Fruit fly (Drosophila melanogaster): ENCODE measurements around the gene CASK.

Gene CASK

dm6 chr3R:21853618-21854573, 31.4 kb upstream of the CASK start (continued):
- TF ChIP-seq Ptx1 (GFP tag; IDR thresholded peaks at IDR 0.05) (0 out of 2 replicates have a peak, but pooled peaks have one; percentile 17), MTF-1 (GFP tag; optimal IDR thresholded peaks at IDR 0.05; ENCODE audit: borderline replicate concordance) (peak; percentile 15), Hand (GFP tag; optimal IDR thresholded peaks at IDR 0.05) (no peak), chm (GFP tag; IDR thresholded peaks at IDR 0.05) (peak; percentile 45), CG10543 (GFP tag; optimal IDR thresholded peaks at IDR 0.05) (peak; percentile 78), D (optimal IDR thresholded peaks at IDR 0.05) (no peak), D (GFP tag; optimal IDR thresholded peaks at IDR 0.05) (no peak), CG11695 (GFP tag; IDR thresholded peaks at IDR 0.05) (0 out of 3 replicates have a peak, but pooled peaks have one; percentile 7), Fer2 (tag; optimal IDR thresholded peaks at IDR 0.05) (no peak), vnd (GFP tag; IDR thresholded peaks at IDR 0.05; ENCODE audit: partially characterized antibody) (peak; percentile 26; the same call in 1 of the 3 replicates), CG2889 (GFP tag; IDR thresholded peaks at IDR 0.05) (no peak), CG2199 (GFP tag; IDR thresholded peaks at IDR 0.05) (peak; percentile 79; the same call in 2 of the 3 replicates), CG14860 (GFP tag; IDR thresholded peaks at IDR 0.05; ENCODE audit: partially characterized antibody) (no peak), exex (tag; optimal IDR thresholded peaks at IDR 0.05) (peak; percentile 54), Ssrp (tag; optimal IDR thresholded peaks at IDR 0.05) (no peak), ro (GFP tag; IDR thresholded peaks at IDR 0.05) (no peak), CG10959 (GFP tag; IDR thresholded peaks at IDR 0.05) (no peak), CG17802 (tag; optimal IDR thresholded peaks at IDR 0.05) (peak; percentile 30), lab (GFP tag; optimal IDR thresholded peaks at IDR 0.05) (peak; percentile 55), sens-2 (GFP tag; IDR thresholded peaks at IDR 0.05) (0 out of 2 replicates have a peak, but pooled peaks have one; percentile 56), D19B (GFP tag; optimal IDR thresholded peaks at IDR 0.05) (peak; percentile 7), hkb (optimal IDR thresholded peaks at IDR 0.05) (no peak), hkb (GFP tag; IDR thresholded peaks at IDR 0.05) (no peak), CG17359 (tag; optimal IDR thresholded peaks at IDR 0.05) (peak; percentile 80), CG7987 (GFP tag; optimal IDR thresholded peaks at IDR 0.05) (peak; percentile 66), CHES-1-like (GFP tag; optimal IDR thresholded peaks at IDR 0.05) (peak; percentile 47), onecut (GFP tag; IDR thresholded peaks at IDR 0.05) (peak; percentile 26; the same call in 1 of the 2 replicates), CG1603 (tag; optimal IDR thresholded peaks at IDR 0.05) (peak; percentile 0), H2.0 (GFP tag; IDR thresholded peaks at IDR 0.05) (no peak), CG6689 (GFP tag; IDR thresholded peaks at IDR 0.05) (no peak), Lhr (GFP tag; optimal IDR thresholded peaks at IDR 0.05) (no peak), sqz (GFP tag; optimal IDR thresholded peaks at IDR 0.05) (peak; percentile 86), seq (GFP tag; IDR thresholded peaks at IDR 0.05) (peak; percentile 30; the same call in 1 of the 2 replicates), Dp (GFP tag; optimal IDR thresholded peaks at IDR 0.05) (peak; percentile 63), ssp (GFP tag; IDR thresholded peaks at IDR 0.05) (no peak), nerfin-2 (GFP tag; IDR thresholded peaks at IDR 0.05; ENCODE audit: partially characterized antibody) (no peak), Bdp1 (GFP tag; optimal IDR thresholded peaks at IDR 0.05) (no peak), sug (tag; optimal IDR thresholded peaks at IDR 0.05) (peak; percentile 44), CG13624 (GFP tag; optimal IDR thresholded peaks at IDR 0.05) (peak; percentile 89), Six4 (GFP tag; optimal IDR thresholded peaks at IDR 0.05) (no peak), BtbVII (GFP tag; optimal IDR thresholded peaks at IDR 0.05) (peak; percentile 28), vvl (GFP tag; IDR thresholded peaks at IDR 0.05) (peak; percentile 55), chinmo (GFP tag; IDR thresholded peaks at IDR 0.05; ENCODE audit: partially characterized antibody) (peak; percentile 94), unc-4 (GFP tag; IDR thresholded peaks at IDR 0.05; ENCODE audit: partially characterized antibody) (peak; percentile 34; the same call in 1 of the 2 replicates), ewg (GFP tag; optimal IDR thresholded peaks at IDR 0.05) (peak; percentile 32), Mrtf (GFP tag; IDR thresholded peaks at IDR 0.05) (no peak), her (GFP tag; optimal IDR thresholded peaks at IDR 0.05) (peak; percentile 23), al (GFP tag; IDR thresholded peaks at IDR 0.05) (0 out of 2 replicates have a peak, but pooled peaks have one; percentile 12)
